Fruit fly (Drosophila melanogaster): ENCODE results near the gene CG32409.

DNA sequence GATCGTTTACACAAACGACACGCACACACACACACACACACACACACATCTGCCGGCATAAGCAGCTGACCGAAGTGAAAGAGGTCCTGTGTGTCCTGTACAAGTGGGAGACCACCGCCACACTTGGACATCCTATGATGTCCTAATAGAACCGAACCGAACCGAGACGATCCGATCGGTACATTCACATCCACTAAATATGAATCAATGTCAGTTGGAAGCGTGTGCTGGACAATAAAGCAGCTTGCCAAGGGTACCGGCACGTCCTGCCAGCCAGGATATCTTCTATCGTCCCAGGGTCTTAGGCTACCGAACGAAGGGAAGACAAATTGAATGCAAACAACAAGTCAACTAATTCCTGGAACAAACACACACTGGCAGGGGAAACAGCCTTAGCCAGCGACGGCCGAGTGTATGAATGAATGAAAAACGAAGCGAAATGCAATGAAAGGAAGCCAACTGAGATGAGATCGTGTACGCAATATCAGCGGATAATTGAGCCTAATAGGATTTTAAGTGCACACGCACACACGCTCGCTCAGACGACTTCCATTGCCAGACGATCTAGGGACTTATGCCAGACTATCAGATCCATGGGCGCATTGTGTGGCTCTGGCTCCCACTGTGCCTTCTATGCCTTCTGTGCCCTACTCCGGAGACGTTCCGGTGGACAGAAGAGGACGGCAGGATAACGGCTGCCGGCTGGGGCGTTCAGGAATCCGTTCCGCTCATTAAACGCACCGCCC lies 43.1 kb upstream of the CG32409 start:
- TF ChIP-seq psq (optimal IDR thresholded peaks at IDR 0.05) (no peak), pan (optimal IDR thresholded peaks at IDR 0.05) (no peak)
